Worm (Caenorhabditis elegans): ENCODE measurements around the gene F01D5.8.

The F01D5.8 gene

ce11 chrII:14051474-14051934, 41.0 kb downstream of the F01D5.8 start:
- no peak for TF ChIP-seq unc-62 (GFP tag; optimal IDR thresholded peaks at IDR 0.05)

DNA sequence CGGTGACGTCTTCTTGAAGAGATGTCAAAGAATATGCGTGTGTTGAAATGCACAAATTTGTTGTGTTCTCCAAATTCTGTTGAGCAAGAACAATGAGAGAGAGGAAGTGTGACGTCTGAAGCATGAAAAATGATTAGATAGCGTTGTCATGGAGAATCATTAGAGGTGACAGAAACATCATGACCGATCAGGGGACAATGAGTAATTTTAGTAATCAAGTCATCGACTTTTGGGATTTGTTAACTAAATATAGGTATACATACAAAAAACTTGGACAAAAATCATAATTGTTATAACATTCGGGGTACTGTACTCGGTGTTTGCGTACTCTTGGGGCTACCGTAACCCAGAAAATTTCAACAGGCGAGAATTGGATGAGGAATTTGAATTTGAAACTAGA, 41.7 kb downstream of the F01D5.8 start, which contains the start of gene daf-5:
daf-5 (minus strand) TSS at position 101 of the 400 bp plus-strand sequence.
- no peak for TF ChIP-seq unc-62 (GFP tag; optimal IDR thresholded peaks at IDR 0.05)

DNA sequence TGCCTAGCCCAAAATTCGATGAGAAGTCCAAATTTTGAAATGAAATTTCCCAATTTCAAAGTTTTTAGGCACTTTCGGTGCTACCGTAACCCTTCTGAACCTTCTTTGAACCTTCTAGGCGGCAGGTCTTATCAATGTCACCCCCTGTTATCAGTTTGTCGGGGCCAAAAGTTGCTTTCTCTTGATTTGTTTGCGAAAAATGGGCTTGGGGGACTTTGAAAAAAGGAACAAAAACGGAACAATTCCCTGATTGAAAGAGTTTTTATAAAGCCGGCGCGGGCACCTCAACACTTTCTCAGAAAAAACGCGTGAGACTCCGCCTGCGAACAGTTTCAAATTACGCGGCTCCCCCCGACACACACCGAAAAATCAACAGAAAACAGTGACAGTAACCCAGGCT, 42.6 kb downstream of the F01D5.8 start:
- TF ChIP-seq unc-62 (GFP tag; optimal IDR thresholded peaks at IDR 0.05): no peak

DNA sequence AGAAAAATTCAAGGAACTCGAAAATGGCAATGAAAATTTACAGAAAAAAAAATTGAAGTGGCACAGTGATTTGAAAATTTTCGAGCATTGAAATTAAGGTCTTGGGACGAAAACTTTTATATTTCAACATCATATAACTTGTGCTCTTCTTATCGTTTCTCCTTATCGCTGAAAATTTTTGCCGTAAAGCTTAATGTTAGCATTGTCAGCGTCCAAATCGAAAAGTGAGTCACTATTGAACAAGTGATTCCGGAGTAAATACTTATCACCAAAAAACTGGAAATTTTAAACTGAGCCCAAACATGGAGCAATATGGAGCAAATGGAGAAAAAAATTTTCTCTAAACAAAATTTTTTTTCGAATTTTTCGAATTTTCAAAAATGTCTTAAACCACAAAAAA, 45.2 kb downstream of the F01D5.8 start:
- TF ChIP-seq unc-62 (GFP tag; optimal IDR thresholded peaks at IDR 0.05): no peak

DNA sequence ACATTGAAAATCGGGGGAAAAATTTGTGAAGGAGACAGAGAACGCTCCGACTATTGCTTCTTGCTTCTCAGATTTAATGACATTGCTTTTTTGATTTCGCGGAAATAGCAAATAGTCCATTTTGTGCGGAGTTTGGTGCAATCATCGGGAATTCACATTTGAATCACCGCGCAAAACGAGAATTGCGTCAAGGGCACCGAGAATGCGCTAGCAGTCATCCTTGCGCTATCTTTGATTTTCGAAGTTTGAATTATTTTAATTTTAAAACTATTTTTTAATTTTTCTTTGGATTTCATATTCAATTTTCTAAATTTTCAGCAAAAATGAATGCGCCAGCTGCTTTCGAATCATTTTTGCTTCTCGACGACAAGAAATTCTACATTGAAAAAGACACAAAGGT, 49.3 kb downstream of the F01D5.8 start, which contains the start of gene rpb-11:
rpb-11 (plus strand) TSS at position 319 of the 400 bp plus-strand sequence.
- TF ChIP-seq unc-62 (GFP tag; optimal IDR thresholded peaks at IDR 0.05): no peak

ce11 chrII:14060439-14060838, 49.9 kb downstream of the F01D5.8 start, which contains the start of gene W01G7.4:
TSS of gene W01G7.4 (plus strand) at chrII:14060739.
- TF ChIP-seq unc-62 (GFP tag; optimal IDR thresholded peaks at IDR 0.05): no peak

- TF ChIP-seq unc-62 (GFP tag; optimal IDR thresholded peaks at IDR 0.05): no peak
Observed at ce11 chrII:14060885-14061284, 50.4 kb downstream of the F01D5.8 start.

ce11 chrII:14063044-14063500, 52.6 kb downstream of the F01D5.8 start, which contains the start of gene lem-2:
TSS of gene lem-2 (plus strand) at chrII:14063450.
- no peak for TF ChIP-seq unc-62 (GFP tag; optimal IDR thresholded peaks at IDR 0.05)

All from whole organism, dauer.